Worm (Caenorhabditis elegans) whole organism, midembryonic: ENCODE results near the gene dop-3.

Experiments used
- T22C8.4 ChIP-seq: fragments of 200-800 bp; sonication (Bioruptor generic); IDR thresholded peaks from 2 replicates; pipeline ENCODE4 v1.3.6; 2022; ENCODE audit warnings: missing genetic modification characterization, missing compliant biosample characterization
- cog-1 ChIP-seq: sonication (generic microtip); optimal IDR thresholded peaks from 2 replicates; lab custom pipeline; 2016; ENCODE audit warnings: missing genetic modification characterization, missing compliant biosample characterization
- flt-1 ChIP-seq: fragments of 200-800 bp; sonication (Bioruptor generic); IDR thresholded peaks from 2 replicates; pipeline ENCODE4 v1.3.6; 2022; ENCODE audit warnings: missing genetic modification characterization, missing compliant biosample characterization
- klf-2 ChIP-seq: fragments of 200-800 bp; sonication (Bioruptor generic); conservative IDR thresholded peaks from 2 replicates; pipeline ENCODE4 v1.3.6; 2022; ENCODE audit warnings: missing genetic modification reagents, missing genetic modification characterization, missing compliant biosample characterization
- med-1 ChIP-seq: sonication (generic microtip); optimal IDR thresholded peaks from 2 replicates; lab custom pipeline; 2017; ENCODE audit warnings: missing genetic modification characterization, mild to moderate bottlenecking, missing compliant biosample characterization, antibody characterized with exemption, missing genetic modification reagents; ENCODE audit not compliant: insufficient read depth
- ref-1 ChIP-seq: fragments of 200-800 bp; sonication (Bioruptor generic); conservative IDR thresholded peaks from 2 replicates; pipeline ENCODE4 v1.3.6; 2022; ENCODE audit warnings: missing genetic modification reagents, missing genetic modification characterization, missing compliant biosample characterization
- tab-1 ChIP-seq: fragments of 200-800 bp; sonication (Bioruptor generic); IDR thresholded peaks from 2 replicates; pipeline ENCODE4 v1.3.6; 2022; ENCODE audit warnings: missing genetic modification characterization, missing compliant biosample characterization
- ztf-23 ChIP-seq: fragments of 200-800 bp; sonication (Bioruptor generic); IDR thresholded peaks from 2 replicates; pipeline ENCODE4 v1.3.6; 2022; ENCODE audit warnings: missing genetic modification reagents, missing genetic modification characterization, missing compliant biosample characterization
- ztf-29 ChIP-seq: fragments of 200-800 bp; sonication (Bioruptor generic); IDR thresholded peaks from 2 replicates; pipeline ENCODE4 v1.3.6; 2022; ENCODE audit warnings: missing genetic modification reagents, missing genetic modification characterization, missing compliant biosample characterization

dop-3 gene

DNA sequence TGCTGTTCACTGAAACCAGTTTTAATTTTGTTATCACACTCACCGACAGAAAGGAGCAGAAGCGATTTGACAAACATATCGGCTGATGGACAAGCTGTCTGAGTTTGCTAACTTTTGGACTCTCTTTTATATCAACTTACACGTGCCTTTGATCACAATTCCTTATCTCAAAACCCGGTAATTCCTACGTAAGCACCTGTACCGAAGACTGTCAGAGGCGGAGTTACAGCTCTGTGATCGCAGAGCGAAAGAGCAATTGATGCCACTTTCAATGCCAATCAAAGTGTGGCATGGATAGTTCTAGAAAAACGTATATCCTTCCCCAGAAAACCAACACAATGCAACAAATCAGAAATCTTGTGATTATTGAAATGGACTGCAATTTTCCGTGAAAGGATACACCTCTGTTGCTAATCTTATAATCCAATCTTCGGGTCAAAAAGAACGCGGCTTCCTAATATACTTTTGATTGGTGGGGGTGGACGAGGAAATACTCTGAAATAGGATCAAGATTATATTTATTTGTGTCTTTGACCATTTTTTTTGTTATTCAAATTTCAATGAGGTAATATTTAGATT lies 32.7 kb downstream of the dop-3 start, which contains the start of gene ilys-5:
Gene ilys-5, minus strand, starts transcription at position 140 of the 579 bp plus-strand sequence.
- TF ChIP-seq flt-1 (GFP tag; lab: Robert Waterston, UW): no peak
- no peak for TF ChIP-seq ref-1 (GFP tag; lab: Robert Waterston, UW)
- TF ChIP-seq ztf-23 (GFP tag; lab: Robert Waterston, UW): no peak
- TF ChIP-seq med-1: no peak
- TF ChIP-seq klf-2: no peak
- no peak for TF ChIP-seq ztf-29 (GFP tag; lab: Robert Waterston, UW)
- no peak for TF ChIP-seq cog-1 (tag; lab: Kevin White, UChicago)
- no peak for TF ChIP-seq tab-1 (GFP tag; lab: Robert Waterston, UW)
- TF ChIP-seq T22C8.4: no peak

DNA sequence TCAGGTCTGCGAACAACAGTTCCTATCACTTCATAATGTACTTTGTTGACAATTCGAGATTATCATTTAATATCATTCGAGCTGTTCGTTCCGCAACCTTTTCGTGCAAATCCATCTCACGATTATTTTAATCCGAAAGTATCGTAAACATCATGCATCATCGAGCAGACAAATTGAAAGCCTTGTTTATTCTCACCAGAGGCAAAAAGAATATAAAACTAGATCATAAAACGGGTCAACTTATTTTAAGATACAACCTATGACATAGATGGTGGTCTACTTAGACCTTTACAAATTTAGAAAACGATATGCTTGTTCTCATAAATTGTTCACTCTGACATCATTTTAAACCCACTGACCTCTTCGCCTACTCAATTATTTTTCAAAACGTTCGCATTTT lies 36.5 kb downstream of the dop-3 start:
- no peak for TF ChIP-seq ztf-29 (GFP tag; lab: Robert Waterston, UW)

DNA sequence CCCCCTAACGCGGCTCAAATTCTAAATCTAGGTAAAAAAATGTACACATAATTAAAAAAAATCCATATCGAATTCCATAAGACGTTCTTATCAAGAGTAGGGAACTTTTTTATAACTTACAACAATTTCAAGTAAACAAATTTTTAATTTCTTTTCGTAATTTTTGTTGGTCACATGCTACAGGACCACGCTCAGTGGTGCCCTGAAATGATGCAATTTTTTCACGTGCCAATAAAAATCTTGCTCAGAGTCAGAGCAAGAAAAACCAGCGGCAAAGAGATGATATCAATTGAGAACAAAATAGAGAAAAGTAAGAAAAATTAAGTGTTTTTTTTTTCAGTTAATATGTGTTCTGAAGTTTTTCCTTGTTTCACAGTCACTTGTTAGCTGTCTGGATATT lies 37.6 kb downstream of the dop-3 start:
- no peak for TF ChIP-seq klf-2
- TF ChIP-seq flt-1 (GFP tag; lab: Robert Waterston, UW): no peak
- TF ChIP-seq cog-1 (tag; lab: Kevin White, UChicago): no peak
- no peak for TF ChIP-seq T22C8.4
- no peak for TF ChIP-seq med-1
- TF ChIP-seq ref-1 (GFP tag; lab: Robert Waterston, UW): no peak
- no peak for TF ChIP-seq ztf-29 (GFP tag; lab: Robert Waterston, UW)
- no peak for TF ChIP-seq tab-1 (GFP tag; lab: Robert Waterston, UW)
- no peak for TF ChIP-seq ztf-23 (GFP tag; lab: Robert Waterston, UW)

DNA sequence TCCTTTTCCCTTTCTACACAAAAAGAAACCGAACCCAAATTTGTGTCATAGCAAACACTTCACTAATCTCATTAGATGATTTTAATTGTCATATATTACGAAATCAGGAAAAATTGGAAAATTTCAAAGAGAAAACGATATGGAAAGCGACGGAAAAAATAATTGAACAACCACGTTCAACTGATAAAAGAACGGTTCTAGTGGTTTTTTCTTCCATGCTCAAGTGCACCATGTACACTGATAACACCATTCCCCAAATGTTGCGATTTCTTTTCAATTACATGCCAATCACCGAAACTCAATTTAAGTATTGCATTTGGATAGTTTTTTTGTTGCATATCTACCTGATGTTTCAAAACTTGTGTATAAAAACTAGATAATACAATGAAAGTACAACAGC lies 38.9 kb downstream of the dop-3 start:
- TF ChIP-seq ztf-23 (GFP tag; lab: Robert Waterston, UW) (no peak), cog-1 (tag; lab: Kevin White, UChicago) (no peak)

DNA sequence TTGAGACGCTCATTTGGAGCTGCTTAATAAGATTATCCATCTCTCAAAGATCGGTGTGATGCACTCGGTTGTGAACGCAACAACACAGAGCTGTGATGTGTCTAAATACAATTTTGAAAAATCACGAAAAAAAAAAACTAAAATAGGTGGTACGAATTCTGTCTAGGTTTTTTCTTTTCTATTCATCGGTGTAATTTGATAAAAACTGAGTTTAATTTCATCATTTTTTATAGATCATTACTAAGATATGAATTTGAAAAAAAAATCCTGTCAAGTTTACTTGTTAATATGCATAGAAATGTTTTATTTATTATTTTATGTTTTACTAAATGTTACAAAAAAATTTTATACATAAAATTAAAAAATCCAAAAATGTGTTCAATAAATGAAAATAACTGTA lies 39.5 kb downstream of the dop-3 start, which contains the start of gene ceh-60:
Gene ceh-60, minus strand, starts transcription at position 101 of the 400 bp plus-strand sequence.
- TF ChIP-seq tab-1 (GFP tag; lab: Robert Waterston, UW) (no peak), T22C8.4 (no peak), ztf-29 (GFP tag; lab: Robert Waterston, UW) (no peak), ztf-23 (GFP tag; lab: Robert Waterston, UW) (no peak), flt-1 (GFP tag; lab: Robert Waterston, UW) (no peak), klf-2 (no peak), cog-1 (tag; lab: Kevin White, UChicago) (no peak), med-1 (no peak), ref-1 (GFP tag; lab: Robert Waterston, UW) (no peak)

DNA sequence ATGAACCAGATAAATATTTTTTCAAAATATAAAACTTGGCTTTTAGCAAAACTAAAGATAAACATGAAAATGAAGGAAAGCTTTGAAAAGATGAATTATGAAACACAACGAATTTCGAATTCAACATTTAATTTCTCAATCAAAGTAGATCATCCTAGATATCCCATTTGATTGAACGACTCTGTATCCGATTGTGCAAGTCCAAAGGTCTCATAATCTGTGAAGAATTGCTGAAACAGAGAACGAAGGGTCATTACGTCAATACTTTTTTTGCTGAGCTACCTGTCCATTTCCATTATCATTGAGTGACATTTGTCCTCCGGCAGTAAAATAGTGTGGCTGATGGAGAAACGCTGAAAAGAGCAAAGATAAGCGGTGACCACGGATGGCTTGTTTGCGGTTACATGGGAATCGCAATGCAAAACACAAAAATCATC lies 46.9 kb downstream of the dop-3 start:
- TF ChIP-seq ztf-23 (GFP tag; lab: Robert Waterston, UW) (no peak), klf-2 (no peak), cog-1 (tag; lab: Kevin White, UChicago) (no peak), flt-1 (GFP tag; lab: Robert Waterston, UW) (no peak), T22C8.4 (no peak), med-1 (no peak), ref-1 (GFP tag; lab: Robert Waterston, UW) (no peak), tab-1 (GFP tag; lab: Robert Waterston, UW) (no peak), ztf-29 (GFP tag; lab: Robert Waterston, UW) (no peak)

DNA sequence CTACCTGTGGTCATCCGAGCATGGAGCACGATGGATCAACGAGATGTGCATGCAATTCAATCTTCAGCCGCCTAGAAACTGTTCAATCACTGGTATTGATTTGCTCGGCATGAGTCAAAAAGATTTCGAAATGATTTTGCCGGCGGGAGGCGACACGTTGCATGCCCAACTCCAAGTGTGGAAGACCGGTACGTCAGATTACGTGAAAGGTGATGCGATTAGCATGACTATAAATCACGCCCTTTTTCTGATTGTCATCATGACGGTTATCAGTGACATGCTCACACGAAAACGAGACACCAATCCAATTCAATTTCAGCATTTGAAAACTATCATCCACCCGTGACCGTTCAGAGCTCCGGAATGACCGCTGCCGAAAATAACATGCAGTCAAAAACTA lies 48.9 kb downstream of the dop-3 start:
- TF ChIP-seq med-1 (no peak), ref-1 (GFP tag; lab: Robert Waterston, UW) (no peak), tab-1 (GFP tag; lab: Robert Waterston, UW) (no peak), klf-2 (no peak), ztf-23 (GFP tag; lab: Robert Waterston, UW) (no peak), flt-1 (GFP tag; lab: Robert Waterston, UW) (no peak), ztf-29 (GFP tag; lab: Robert Waterston, UW) (no peak), T22C8.4 (no peak), cog-1 (tag; lab: Kevin White, UChicago) (no peak)

DNA sequence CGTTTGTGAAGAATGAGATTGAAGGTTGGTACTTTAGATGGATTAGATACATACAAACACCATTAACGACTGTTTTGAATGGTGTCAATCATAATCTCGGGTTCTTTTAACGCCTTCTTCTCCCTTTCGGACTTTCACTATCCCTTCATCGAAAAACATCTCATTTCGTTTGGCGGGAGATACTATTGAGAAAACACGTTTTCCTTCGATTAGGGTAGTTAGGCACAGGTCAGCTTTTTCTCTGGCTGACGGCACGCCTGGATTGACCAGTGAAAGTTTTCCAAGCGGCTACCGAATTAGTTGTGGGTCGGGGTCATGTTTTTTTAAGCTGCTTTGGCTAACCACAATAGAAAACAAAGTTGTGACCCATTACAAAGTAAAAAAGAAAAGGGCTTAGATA lies 49.6 kb downstream of the dop-3 start:
- no peak for TF ChIP-seq ztf-29 (GFP tag; lab: Robert Waterston, UW)
- TF ChIP-seq ztf-23 (GFP tag; lab: Robert Waterston, UW): no peak
- no peak for TF ChIP-seq T22C8.4
- TF ChIP-seq med-1: no peak
- TF ChIP-seq ref-1 (GFP tag; lab: Robert Waterston, UW): no peak
- TF ChIP-seq tab-1 (GFP tag; lab: Robert Waterston, UW): no peak
- TF ChIP-seq klf-2: no peak
- no peak for TF ChIP-seq flt-1 (GFP tag; lab: Robert Waterston, UW)
- TF ChIP-seq cog-1 (tag; lab: Kevin White, UChicago): no peak

DNA sequence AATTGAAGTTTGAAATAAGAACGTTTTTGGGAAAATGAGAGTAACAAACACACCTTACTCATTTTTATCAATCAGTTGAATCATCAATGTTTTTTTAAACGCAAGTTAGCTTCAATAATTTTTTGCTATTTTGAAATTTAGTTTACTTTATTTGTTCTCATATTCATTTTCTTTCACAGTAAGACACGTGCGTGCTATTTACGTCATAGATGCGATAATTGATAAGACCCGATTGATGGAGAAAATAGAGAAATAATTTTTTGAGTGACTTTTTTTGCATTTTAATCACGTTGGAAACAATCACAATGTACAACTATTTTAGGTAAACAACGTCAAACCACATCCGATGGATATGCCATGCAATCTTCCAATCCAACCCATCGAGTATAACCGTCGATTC lies 50.1 kb downstream of the dop-3 start:
- TF ChIP-seq med-1 (no peak), ref-1 (GFP tag; lab: Robert Waterston, UW) (no peak), T22C8.4 (no peak), cog-1 (tag; lab: Kevin White, UChicago) (no peak), tab-1 (GFP tag; lab: Robert Waterston, UW) (no peak), klf-2 (no peak), flt-1 (GFP tag; lab: Robert Waterston, UW) (no peak), ztf-29 (GFP tag; lab: Robert Waterston, UW) (no peak), ztf-23 (GFP tag; lab: Robert Waterston, UW) (no peak)

DNA sequence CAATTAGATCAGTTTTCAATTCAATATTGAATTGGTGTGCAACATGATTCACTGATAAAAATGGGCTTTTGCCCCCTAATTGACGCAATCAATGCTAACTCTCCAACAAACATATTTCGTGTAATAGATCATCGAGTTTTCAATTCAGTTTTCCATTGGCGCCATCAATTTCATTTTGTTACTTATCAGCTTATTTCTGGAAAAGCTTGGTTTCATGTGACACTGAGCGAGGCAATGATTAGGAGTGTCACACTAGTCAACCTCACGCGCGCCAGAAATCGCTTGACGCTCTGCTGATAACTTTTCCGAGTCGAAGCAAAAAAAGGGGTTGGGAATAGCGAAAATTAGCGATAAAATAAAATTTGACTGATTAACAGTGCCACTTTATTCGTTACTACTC lies 51.0 kb downstream of the dop-3 start, which contains the start of gene ets-4:
Gene ets-4, plus strand, starts transcription at position 347 of the 400 bp plus-strand sequence.
- TF ChIP-seq ztf-23 (GFP tag; lab: Robert Waterston, UW): no peak
- no peak for TF ChIP-seq med-1
- TF ChIP-seq tab-1 (GFP tag; lab: Robert Waterston, UW): no peak
- no peak for TF ChIP-seq cog-1 (tag; lab: Kevin White, UChicago)
- no peak for TF ChIP-seq ztf-29 (GFP tag; lab: Robert Waterston, UW)
- no peak for TF ChIP-seq flt-1 (GFP tag; lab: Robert Waterston, UW)
- TF ChIP-seq T22C8.4: no peak
- TF ChIP-seq ref-1 (GFP tag; lab: Robert Waterston, UW): no peak
- no peak for TF ChIP-seq klf-2
